Worm (Caenorhabditis elegans): Measurements from ENCODE around the gene rml-1.

The rml-1 gene

DNA sequence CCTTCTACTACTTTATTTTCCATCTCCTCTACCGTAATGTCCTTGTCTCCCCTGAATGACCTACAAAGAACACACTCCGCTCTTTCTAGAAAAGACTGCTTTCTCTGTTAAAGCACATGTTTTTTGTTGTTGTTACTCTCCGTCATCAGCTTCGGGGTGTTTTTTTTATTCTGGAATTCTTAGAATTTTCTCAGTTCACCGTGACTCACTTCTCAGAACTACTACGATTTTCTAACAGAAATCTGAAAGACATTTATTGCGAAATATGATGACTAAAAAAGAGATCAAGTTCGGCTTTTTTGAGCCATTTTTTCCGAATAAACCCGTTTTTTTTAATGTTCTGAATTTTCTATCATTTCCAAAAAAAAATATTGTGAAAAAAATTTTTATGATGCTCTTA, 51.6 kb downstream of the rml-1 start (continued):
- no peak for TF ChIP-seq C34B4.2 (tag; optimal IDR thresholded peaks at IDR 0.05)
- TF ChIP-seq lsy-2 (tag; optimal IDR thresholded peaks at IDR 0.05) = peak in 1 of 2 experiments; percentile 25
- TF ChIP-seq blmp-1 (tag; optimal IDR thresholded peaks at IDR 0.05) = no peak
- TF ChIP-seq grh-1 (GFP tag; IDR thresholded peaks at IDR 0.05) = no peak
- no peak for TF ChIP-seq mef-2 (tag; optimal IDR thresholded peaks at IDR 0.05)
- TF ChIP-seq nhr-77 (tag; optimal IDR thresholded peaks at IDR 0.05) = no peak
- TF ChIP-seq nhr-76 (tag; optimal IDR thresholded peaks at IDR 0.05) = no peak
- TF ChIP-seq unc-130 (tag; optimal IDR thresholded peaks at IDR 0.05) = no peak
- no peak for TF ChIP-seq F16B12.6 (tag; optimal IDR thresholded peaks at IDR 0.05)
- peak; percentile 82 for TF ChIP-seq nhr-11 (tag; optimal IDR thresholded peaks at IDR 0.05)
- TF ChIP-seq zip-4 (GFP tag; optimal IDR thresholded peaks at IDR 0.05) = peak; percentile 48
- no peak for TF ChIP-seq ceh-90 (tag; optimal IDR thresholded peaks at IDR 0.05)
- no peak for TF ChIP-seq ztf-11 (tag; optimal IDR thresholded peaks at IDR 0.05)
- no peak for TF ChIP-seq sup-37 (GFP tag; optimal IDR thresholded peaks at IDR 0.05)
- TF ChIP-seq ceh-63 (GFP tag; optimal IDR thresholded peaks at IDR 0.05) = no peak
- TF ChIP-seq fkh-10 (GFP tag; optimal IDR thresholded peaks at IDR 0.05) = no peak
- no peak for TF ChIP-seq C16A3.4 (tag; optimal IDR thresholded peaks at IDR 0.05)
- peak; percentile 74 for TF ChIP-seq nhr-47 (tag; optimal IDR thresholded peaks at IDR 0.05)
- no peak for TF ChIP-seq alr-1 (tag; optimal IDR thresholded peaks at IDR 0.05; ENCODE audit: borderline replicate concordance)
- TF ChIP-seq xbp-1 (tag; optimal IDR thresholded peaks at IDR 0.05) = no peak
- TF ChIP-seq ets-5 (GFP tag; IDR thresholded peaks at IDR 0.05) = no peak
- TF ChIP-seq ceh-88 (GFP tag; IDR thresholded peaks at IDR 0.05) = no peak
- TF ChIP-seq tlp-1 (tag; optimal IDR thresholded peaks at IDR 0.05) = no peak
- TF ChIP-seq hlh-17 (GFP tag; optimal IDR thresholded peaks at IDR 0.05; ENCODE audit: borderline replicate concordance) = no peak
- peak; percentile 39 for TF ChIP-seq sox-4 (tag; optimal IDR thresholded peaks at IDR 0.05)
- no peak for TF ChIP-seq mab-9 (GFP tag; IDR thresholded peaks at IDR 0.05)
- TF ChIP-seq ceh-82 (tag; optimal IDR thresholded peaks at IDR 0.05) = no peak
- no peak for TF ChIP-seq fos-1 (tag; optimal IDR thresholded peaks at IDR 0.05)
- no peak for TF ChIP-seq ztf-4 (tag; optimal IDR thresholded peaks at IDR 0.05)
- peak; percentile 55 for TF ChIP-seq lin-14 (GFP tag; optimal IDR thresholded peaks at IDR 0.05)
- no peak for TF ChIP-seq unc-62 (GFP tag; optimal IDR thresholded peaks at IDR 0.05)
- no peak for TF ChIP-seq efl-1 (optimal IDR thresholded peaks at IDR 0.05)
- no peak for TF ChIP-seq efl-1 (GFP tag; optimal IDR thresholded peaks at IDR 0.05 in 1 of 2)
- no peak for TF ChIP-seq elt-3 (tag; optimal IDR thresholded peaks at IDR 0.05)

DNA sequence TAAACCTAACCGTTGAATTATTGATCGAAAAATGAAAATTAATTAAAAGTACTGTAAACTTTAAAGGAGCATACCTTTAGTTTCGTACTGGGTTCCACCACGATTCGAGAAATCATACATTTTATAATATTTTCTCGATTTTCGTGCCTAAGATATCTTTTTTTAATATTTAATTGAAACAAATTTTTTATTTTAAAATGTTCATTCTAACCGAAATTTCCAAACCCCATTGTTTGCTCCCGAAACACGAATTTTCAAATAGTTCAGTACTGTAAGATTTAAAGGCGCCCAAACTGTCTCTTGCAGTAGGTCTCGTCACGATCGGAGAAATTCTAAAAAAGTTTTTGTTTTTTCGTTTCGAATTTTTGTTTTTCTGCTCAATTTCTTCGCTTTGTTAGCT, 52.9 kb downstream of the rml-1 start:
- no peak for TF ChIP-seq nhr-71 (tag; optimal IDR thresholded peaks at IDR 0.05)
